Fruit fly (Drosophila melanogaster): ENCODE measurements around the gene robl37BC.

The robl37BC gene

DNA sequence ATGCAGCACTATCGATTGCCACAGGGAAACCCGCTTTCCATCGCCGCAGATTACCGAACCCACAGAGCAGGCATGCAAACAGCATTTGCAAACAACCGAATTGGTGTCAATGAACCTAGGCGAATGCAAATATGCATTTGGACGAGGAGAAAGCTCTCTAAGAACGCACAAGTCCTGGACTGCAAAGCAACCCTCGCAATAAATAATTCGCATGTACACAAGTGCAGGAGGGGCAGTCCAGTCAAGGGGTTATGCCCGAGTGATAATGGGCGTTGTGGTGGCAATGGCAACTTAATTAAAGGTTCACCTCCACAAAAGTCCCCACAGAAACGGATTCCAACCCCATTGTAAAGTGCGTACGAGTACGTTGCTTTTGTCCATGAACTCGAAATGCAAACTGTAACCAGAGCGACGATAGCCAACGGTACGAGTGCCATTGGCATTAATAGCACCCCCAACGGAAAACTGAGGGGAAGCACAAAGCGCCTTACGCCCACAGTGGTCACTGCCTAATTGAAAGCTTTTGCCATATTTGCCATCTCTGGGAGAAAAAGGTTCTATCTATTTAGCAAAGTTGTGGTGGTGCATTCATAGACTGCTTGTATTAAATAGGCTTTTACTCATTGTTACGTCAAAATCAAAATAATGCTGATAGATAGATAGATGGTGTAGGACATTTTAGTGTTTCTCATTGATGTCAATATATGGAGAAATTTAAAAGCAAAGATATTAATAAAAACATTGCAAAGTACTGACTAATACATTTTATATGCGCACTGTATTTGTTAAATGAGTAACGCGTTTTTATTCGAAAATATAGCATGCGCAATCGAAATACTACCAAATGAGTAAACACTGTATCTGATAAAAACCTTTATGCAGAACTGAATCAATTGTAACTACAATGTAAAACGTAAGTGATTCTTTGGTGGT lies 27.6 kb upstream of the robl37BC start (continued):
- TF ChIP-seq Deaf1 (tag; optimal IDR thresholded peaks at IDR 0.05) (no peak), Asciz (GFP tag; optimal IDR thresholded peaks at IDR 0.05) (no peak), Dfd (GFP tag; optimal IDR thresholded peaks at IDR 0.05) (no peak), Dip2 (GFP tag; IDR thresholded peaks at IDR 0.05) (no peak), tna (GFP tag; IDR thresholded peaks at IDR 0.05; ENCODE audit: partially characterized antibody) (no peak), Stat92E (GFP tag; optimal IDR thresholded peaks at IDR 0.05) (no peak), tin (GFP tag; optimal IDR thresholded peaks at IDR 0.05) (no peak), gro (GFP tag; optimal IDR thresholded peaks at IDR 0.05) (no peak), trem (tag; optimal IDR thresholded peaks at IDR 0.05) (no peak), Ptx1 (GFP tag; IDR thresholded peaks at IDR 0.05) (no peak), YL-1 (GFP tag; optimal IDR thresholded peaks at IDR 0.05) (no peak), chm (GFP tag; IDR thresholded peaks at IDR 0.05) (no peak), repo (GFP tag; optimal IDR thresholded peaks at IDR 0.05) (no peak), Bteb2 (GFP tag; optimal IDR thresholded peaks at IDR 0.05) (no peak), CkIIα-i1 (GFP tag; IDR thresholded peaks at IDR 0.05) (no peak)

DNA sequence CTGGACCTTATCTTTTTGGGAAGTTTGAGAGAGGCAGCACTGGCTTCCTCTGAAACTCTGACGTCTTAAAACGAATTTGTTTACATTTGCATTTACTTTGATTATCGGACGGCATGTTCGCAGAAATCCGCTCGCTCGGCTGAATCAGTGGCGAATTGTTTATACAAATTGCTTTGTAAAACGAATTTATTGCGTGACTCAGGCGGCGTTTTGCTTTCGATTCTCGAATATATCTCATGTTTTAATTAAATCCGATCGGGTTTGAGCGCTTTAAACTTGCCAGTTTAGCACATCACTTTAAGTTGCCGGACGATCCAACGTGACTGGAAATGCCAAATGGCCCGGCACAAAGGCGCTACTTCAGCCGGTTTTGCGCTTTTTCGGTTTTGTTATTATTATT lies 26.5 kb upstream of the robl37BC start:
- peak; percentile 20 for TF ChIP-seq Ets65A (GFP tag)
- no peak for TF ChIP-seq gce (GFP tag; IDR thresholded peaks at IDR 0.05)
- no peak for TF ChIP-seq CG16815 (GFP tag; optimal IDR thresholded peaks at IDR 0.05)
- TF ChIP-seq nom (GFP tag; optimal IDR thresholded peaks at IDR 0.05), result peak; percentile 24
- no peak for TF ChIP-seq CG11723 (GFP tag; optimal IDR thresholded peaks at IDR 0.05)
- TF ChIP-seq sens (GFP tag), result peak; percentile 65
- TF ChIP-seq CG9932 (GFP tag; IDR thresholded peaks at IDR 0.05), result no peak

DNA sequence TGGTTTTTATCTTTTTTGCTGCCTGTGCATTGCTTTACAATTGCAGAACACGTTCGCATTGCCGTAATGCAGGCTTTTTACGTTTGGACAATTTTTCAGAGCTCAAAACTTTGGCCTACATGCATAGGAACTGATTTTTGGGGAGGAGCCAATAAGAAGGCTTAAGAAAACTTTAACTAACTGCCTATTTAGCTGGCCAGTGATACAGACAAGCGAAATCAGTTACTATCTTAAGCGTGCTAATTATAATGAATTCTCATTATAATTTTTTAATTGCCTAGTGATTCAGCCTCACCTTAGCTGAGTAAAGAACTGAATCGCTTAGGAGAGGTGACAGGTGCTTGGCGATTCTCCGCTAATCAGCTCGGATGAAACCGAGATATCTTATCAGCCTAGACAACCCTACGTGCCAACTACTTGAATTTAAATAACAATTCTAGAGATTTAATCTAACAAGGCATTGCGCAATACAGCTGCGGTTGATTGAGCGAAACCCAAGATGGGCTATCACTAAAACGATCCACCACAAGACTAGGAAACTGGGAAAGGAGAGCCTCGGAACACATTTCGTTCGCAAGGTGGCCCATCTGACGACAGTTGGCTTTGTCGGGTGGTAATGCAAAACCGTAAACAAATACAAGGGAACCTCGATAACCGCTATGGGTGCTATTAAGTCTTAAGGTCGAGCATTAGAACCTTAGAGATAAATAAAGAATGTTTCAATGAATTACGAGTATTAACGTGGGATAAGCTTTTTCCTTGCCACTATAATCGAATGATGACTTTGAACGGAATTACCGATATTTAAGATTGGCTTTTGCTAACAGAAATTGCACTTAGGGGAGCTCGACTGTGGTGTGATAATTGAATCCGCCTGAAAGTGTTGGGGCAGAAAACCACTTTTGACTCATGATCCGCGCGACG lies 25.2 kb upstream of the robl37BC start:
- TF ChIP-seq Mrtf (GFP tag; IDR thresholded peaks at IDR 0.05), result 0 out of 3 replicates have a peak, but pooled peaks have one; percentile 15
- TF ChIP-seq grau (tag; optimal IDR thresholded peaks at IDR 0.05), result peak; percentile 71
- no peak for TF ChIP-seq chn (GFP tag; optimal IDR thresholded peaks at IDR 0.05)
- no peak for TF ChIP-seq CG9876 (GFP tag; optimal IDR thresholded peaks at IDR 0.05)
- TF ChIP-seq sd (tag; optimal IDR thresholded peaks at IDR 0.05), result peak; percentile 42
- peak; percentile 39 for TF ChIP-seq CG34376 (GFP tag; optimal IDR thresholded peaks at IDR 0.05)
- no peak for TF ChIP-seq Blimp-1 (GFP tag; optimal IDR thresholded peaks at IDR 0.05)
- peak; percentile 26 for TF ChIP-seq Med (GFP tag)
- peak; percentile 8 for TF ChIP-seq Ets65A (GFP tag)
- 0 out of 3 replicates have a peak, but pooled peaks have one; percentile 14 for TF ChIP-seq row (GFP tag; IDR thresholded peaks at IDR 0.05)
- TF ChIP-seq CG18764 (GFP tag; optimal IDR thresholded peaks at IDR 0.05), result no peak
- TF ChIP-seq CG2678 (tag; optimal IDR thresholded peaks at IDR 0.05), result peak; percentile 16
- peak; percentile 36 for TF ChIP-seq CG2120 (GFP tag; optimal IDR thresholded peaks at IDR 0.05)
- TF ChIP-seq ken (GFP tag; IDR thresholded peaks at IDR 0.05), result 0 out of 3 replicates have a peak, but pooled peaks have one; percentile 24
- no peak for TF ChIP-seq aop (GFP tag; IDR thresholded peaks at IDR 0.05)
- TF ChIP-seq Pdp1 (GFP tag; optimal IDR thresholded peaks at IDR 0.05), result peak in 1 of 2 experiments; percentile 97
- TF ChIP-seq CG2199 (GFP tag; IDR thresholded peaks at IDR 0.05), result peak; percentile 49; the same call in 1 of the 3 replicates
- peak; percentile 28 for TF ChIP-seq CG18599 (GFP tag; optimal IDR thresholded peaks at IDR 0.05)
- TF ChIP-seq sug (tag; optimal IDR thresholded peaks at IDR 0.05), result peak; percentile 62
- peak; percentile 90 for TF ChIP-seq exex (tag; optimal IDR thresholded peaks at IDR 0.05)
- no peak for TF ChIP-seq hkb (optimal IDR thresholded peaks at IDR 0.05)
- 0 out of 2 replicates have a peak, but pooled peaks have one; percentile 13 for TF ChIP-seq hkb (GFP tag; IDR thresholded peaks at IDR 0.05)
- no peak for TF ChIP-seq CG31388 (GFP tag; optimal IDR thresholded peaks at IDR 0.05)
- peak; percentile 38 for TF ChIP-seq Hmr (GFP tag; optimal IDR thresholded peaks at IDR 0.05)

All from whole organism, embryonic.